Worm (Caenorhabditis elegans): ENCODE measurements around the gene C33A12.19.

- TF ChIP-seq ama-1 (optimal IDR thresholded peaks at IDR 0.05) (no peak), ceh-36 (tag; optimal IDR thresholded peaks at IDR 0.05) (no peak), hmg-4 (GFP tag; optimal IDR thresholded peaks at IDR 0.05) (no peak), tra-4 (tag; optimal IDR thresholded peaks at IDR 0.05) (no peak), hnd-1 (tag; optimal IDR thresholded peaks at IDR 0.05) (no peak), ets-7 (tag; optimal IDR thresholded peaks at IDR 0.05) (no peak), ceh-13 (GFP tag; optimal IDR thresholded peaks at IDR 0.05) (no peak), pes-1 (GFP tag; IDR thresholded peaks at IDR 0.05) (no peak), tbx-37 (GFP tag; conservative IDR thresholded peaks at IDR 0.05) (no peak), flt-1 (GFP tag; IDR thresholded peaks at IDR 0.05) (no peak), F13C5.2 (tag; optimal IDR thresholded peaks at IDR 0.05) (no peak), tbx-11 (GFP tag; IDR thresholded peaks at IDR 0.05) (no peak)
Observed at ce11 chrIV:9537500-9537899, 20.7 kb downstream of the C33A12.19 start.
